Worm (Caenorhabditis elegans): ENCODE results near the gene F48C5.2.
A peak's percentile ranks its signal among the peaks of the same experiment; 100 is the strongest.

F48C5.2 gene

DNA sequence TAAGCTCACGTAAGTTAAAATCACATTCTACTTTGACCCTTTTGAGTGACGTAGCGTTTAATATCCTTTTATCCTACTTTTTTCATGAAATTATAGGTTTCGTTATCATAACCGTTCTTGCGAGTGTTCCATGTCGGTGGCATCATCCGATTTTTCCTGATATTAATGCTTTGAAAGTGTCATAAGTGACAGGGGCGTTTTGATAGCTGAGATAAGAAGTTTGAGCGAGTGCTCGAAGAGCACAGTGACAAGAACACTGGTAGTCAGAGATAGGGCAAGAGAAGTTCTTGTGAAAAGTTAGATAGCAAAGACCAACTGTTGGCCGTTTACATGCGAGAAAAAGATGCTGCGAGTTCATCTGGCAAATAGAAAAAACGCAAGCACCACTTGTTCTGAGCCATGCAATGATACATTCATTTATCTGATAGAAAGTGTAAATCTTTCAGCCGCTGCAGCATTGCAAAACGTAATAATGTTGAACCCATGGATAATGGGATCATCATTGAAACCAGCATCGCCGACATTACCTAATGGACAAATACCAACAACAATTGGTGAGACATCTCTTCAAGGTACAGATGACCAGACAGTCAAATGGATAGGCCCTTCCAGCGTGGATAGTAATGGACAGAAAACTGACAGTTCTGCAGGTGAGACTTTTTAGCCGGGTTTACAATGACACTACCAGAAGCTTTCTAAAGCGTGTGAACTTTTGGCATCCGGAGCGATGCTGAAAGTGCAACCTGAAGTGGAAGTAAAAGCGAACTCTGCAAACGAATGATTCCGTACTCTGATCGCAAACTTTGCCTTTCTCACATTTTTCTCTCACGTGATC is 27.1 kb upstream of the F48C5.2 start:
- no peak for TF ChIP-seq nhr-237 (tag; optimal IDR thresholded peaks at IDR 0.05)
- TF ChIP-seq unc-120 (tag; optimal IDR thresholded peaks at IDR 0.05; ENCODE audit: poor library complexity, severe bottlenecking) = no peak
- no peak for TF ChIP-seq bed-3 (GFP tag; optimal IDR thresholded peaks at IDR 0.05)
- TF ChIP-seq unc-39 (tag; optimal IDR thresholded peaks at IDR 0.05) = no peak
- no peak for TF ChIP-seq lin-13 (tag; optimal IDR thresholded peaks at IDR 0.05)
- TF ChIP-seq mab-5 (tag; optimal IDR thresholded peaks at IDR 0.05) = no peak
- no peak for TF ChIP-seq ceh-43 (GFP tag; optimal IDR thresholded peaks at IDR 0.05)
- TF ChIP-seq ztf-11 (tag; optimal IDR thresholded peaks at IDR 0.05) = no peak
- no peak for TF ChIP-seq elt-3 (tag; optimal IDR thresholded peaks at IDR 0.05)
- TF ChIP-seq sem-2 (GFP tag; optimal IDR thresholded peaks at IDR 0.05) = no peak
- TF ChIP-seq nhr-2 (tag; optimal IDR thresholded peaks at IDR 0.05) = no peak
- no peak for TF ChIP-seq nhr-12 (tag; optimal IDR thresholded peaks at IDR 0.05)
- TF ChIP-seq mls-2 (tag; optimal IDR thresholded peaks at IDR 0.05) = no peak
- TF ChIP-seq unc-62 (GFP tag; optimal IDR thresholded peaks at IDR 0.05) = no peak
- no peak for TF ChIP-seq ham-2 (GFP tag; optimal IDR thresholded peaks at IDR 0.05)
- TF ChIP-seq sptf-1 (tag; optimal IDR thresholded peaks at IDR 0.05) = no peak
- TF ChIP-seq pha-4 (tag; optimal IDR thresholded peaks at IDR 0.05) = no peak
- TF ChIP-seq lin-32 (GFP tag; optimal IDR thresholded peaks at IDR 0.05) = no peak
- no peak for TF ChIP-seq zip-8 (tag; optimal IDR thresholded peaks at IDR 0.05)

DNA sequence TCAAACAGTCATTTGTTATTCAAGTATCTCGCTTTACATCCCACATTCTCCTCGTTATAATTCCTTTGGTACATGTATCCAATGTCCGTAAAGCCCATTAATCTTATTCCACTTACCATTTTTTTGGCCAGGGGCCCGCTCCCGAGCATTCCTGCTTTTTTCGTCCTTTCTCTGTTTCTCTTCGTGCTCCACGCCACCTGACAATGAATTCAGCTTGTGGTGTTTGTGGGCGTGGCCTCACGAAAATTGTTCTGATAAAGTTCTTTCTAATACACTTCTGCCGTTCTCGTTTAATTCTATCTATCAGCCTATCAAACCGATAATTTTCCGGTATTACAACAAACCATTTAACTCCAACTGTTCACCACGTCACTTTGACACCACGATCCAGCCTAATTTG is 25.9 kb upstream of the F48C5.2 start:
- no peak for TF ChIP-seq M03D4.4 (tag; optimal IDR thresholded peaks at IDR 0.05)
- no peak for TF ChIP-seq bed-3 (GFP tag; optimal IDR thresholded peaks at IDR 0.05)
- TF ChIP-seq elt-3 (tag; optimal IDR thresholded peaks at IDR 0.05) = no peak
- TF ChIP-seq ztf-11 (tag; optimal IDR thresholded peaks at IDR 0.05) = no peak
- TF ChIP-seq lin-32 (GFP tag; optimal IDR thresholded peaks at IDR 0.05) = no peak
- no peak for TF ChIP-seq hlh-1 (tag; optimal IDR thresholded peaks at IDR 0.05)
- no peak for TF ChIP-seq mls-2 (tag; optimal IDR thresholded peaks at IDR 0.05)
- no peak for TF ChIP-seq cnd-1 (tag; optimal IDR thresholded peaks at IDR 0.05)
- TF ChIP-seq mab-5 (tag; optimal IDR thresholded peaks at IDR 0.05) = no peak

DNA sequence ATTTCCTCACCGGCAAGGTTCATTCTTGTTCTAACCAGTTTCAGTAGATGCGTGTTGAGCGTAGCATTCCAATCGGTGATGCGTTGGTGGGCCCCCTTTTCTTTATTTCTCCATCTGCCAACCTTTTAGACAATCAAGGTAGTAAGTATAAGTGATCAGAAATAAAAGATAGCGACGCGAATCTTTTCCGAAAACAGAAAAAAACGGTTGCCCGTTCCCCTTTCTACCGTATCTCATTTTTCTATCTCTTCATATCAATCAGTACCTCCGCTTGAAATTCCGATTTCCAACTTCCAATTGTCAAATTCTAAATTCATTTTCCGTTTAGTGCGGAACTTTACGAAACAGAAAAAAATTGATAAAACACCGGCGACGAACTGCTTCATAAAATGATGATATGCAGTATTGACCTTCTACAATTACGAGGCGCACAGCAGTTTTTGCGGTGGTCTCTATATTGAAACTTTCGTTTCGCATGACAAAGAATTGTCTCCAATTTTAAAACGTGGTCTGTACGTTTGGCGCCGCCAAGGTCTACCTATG is 25.3 kb upstream of the F48C5.2 start:
- no peak for TF ChIP-seq elt-1 (tag; optimal IDR thresholded peaks at IDR 0.05; ENCODE audit: borderline replicate concordance, insufficient read depth)
- no peak for TF ChIP-seq M03D4.4 (tag; optimal IDR thresholded peaks at IDR 0.05)
- TF ChIP-seq ceh-39 (tag; optimal IDR thresholded peaks at IDR 0.05) = no peak
- TF ChIP-seq hlh-1 (tag; optimal IDR thresholded peaks at IDR 0.05) = no peak
- TF ChIP-seq ceh-83 (GFP tag; optimal IDR thresholded peaks at IDR 0.05) = no peak
- no peak for TF ChIP-seq lin-13 (tag; optimal IDR thresholded peaks at IDR 0.05)
- TF ChIP-seq blmp-1 (tag; optimal IDR thresholded peaks at IDR 0.05) = no peak
- no peak for TF ChIP-seq nhr-28 (tag; optimal IDR thresholded peaks at IDR 0.05)
- no peak for TF ChIP-seq nhr-12 (tag; optimal IDR thresholded peaks at IDR 0.05)
- TF ChIP-seq unc-39 (tag; optimal IDR thresholded peaks at IDR 0.05) = no peak
- no peak for TF ChIP-seq snpc-4 (tag; optimal IDR thresholded peaks at IDR 0.05)
- no peak for TF ChIP-seq ces-1 (GFP tag; optimal IDR thresholded peaks at IDR 0.05)
- TF ChIP-seq drap-1 (GFP tag; optimal IDR thresholded peaks at IDR 0.05) = no peak

DNA sequence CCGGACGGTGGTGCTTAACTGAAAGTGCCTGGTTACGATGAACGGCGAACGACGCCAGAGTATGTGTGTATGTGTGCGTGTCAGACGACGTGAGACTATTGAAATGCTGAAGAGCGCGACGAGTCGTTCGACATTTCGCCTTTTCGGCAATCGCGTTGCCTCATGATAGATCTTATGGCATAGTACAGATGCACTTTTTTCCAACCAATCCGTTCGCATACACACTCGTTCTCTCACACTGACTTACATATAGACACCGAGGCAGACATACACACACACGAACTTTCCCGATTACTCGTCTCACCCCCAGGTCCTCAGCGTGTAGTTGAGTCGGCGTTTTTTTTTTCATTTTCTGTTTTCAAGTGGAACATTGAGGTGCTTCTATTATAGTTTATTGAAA is 24.6 kb upstream of the F48C5.2 start:
- TF ChIP-seq nhr-76 (tag; optimal IDR thresholded peaks at IDR 0.05) = no peak
- no peak for TF ChIP-seq nhr-28 (tag; optimal IDR thresholded peaks at IDR 0.05)
- TF ChIP-seq snpc-4 (tag; optimal IDR thresholded peaks at IDR 0.05) = no peak

DNA sequence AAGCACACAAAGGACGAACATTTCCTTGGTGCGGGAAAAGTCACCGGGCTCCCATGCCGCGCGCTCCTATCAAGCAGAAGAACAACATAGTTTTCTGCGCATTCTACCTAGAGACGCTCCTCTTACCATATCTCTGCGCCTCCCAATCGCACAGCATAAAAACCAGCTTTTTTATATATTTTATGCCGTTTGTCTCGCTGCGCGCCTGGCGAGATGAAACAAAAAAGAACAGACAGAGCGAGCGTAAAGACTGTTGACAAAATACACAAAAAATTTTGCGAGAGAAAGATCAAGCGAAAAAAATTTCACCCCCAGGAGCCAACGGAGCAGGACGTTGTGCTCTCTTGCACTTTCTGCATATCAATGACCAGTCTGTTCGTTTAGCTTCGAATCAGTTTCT is 23.6 kb upstream of the F48C5.2 start:
- TF ChIP-seq pha-4 (tag; optimal IDR thresholded peaks at IDR 0.05) (peak; percentile 21), mab-5 (tag; optimal IDR thresholded peaks at IDR 0.05) (no peak)

Measured in whole organism, mixed stage, embryonic.